Worm (Caenorhabditis elegans) whole organism, L3 larva: ENCODE data around the gene ZK616.1.

Experiments
- aly-2 ChIP-seq: fragments of 150-350 bp; optimal IDR thresholded peaks from 2 replicates; lab custom pipeline; 2014; ENCODE audit warnings: missing biosample characterization, missing genetic modification characterization
- mdl-1 ChIP-seq: fragments of 150-350 bp; optimal IDR thresholded peaks from 2 replicates; lab custom pipeline; 2014; ENCODE audit warnings: missing biosample characterization, missing genetic modification characterization
- nhr-11 ChIP-seq: fragments of 150-350 bp; optimal IDR thresholded peaks from 2 replicates; lab custom pipeline; 2014; ENCODE audit warnings: missing biosample characterization, missing genetic modification characterization
- nhr-12 ChIP-seq: fragments of 150-350 bp; optimal IDR thresholded peaks from 2 replicates; lab custom pipeline; 2014; ENCODE audit warnings: missing biosample characterization, missing genetic modification characterization
- skn-1 ChIP-seq: fragments of 150-350 bp; optimal IDR thresholded peaks from 2 replicates; lab custom pipeline; 2014; ENCODE audit warnings: missing biosample characterization, missing genetic modification characterization
- unc-62 ChIP-seq: fragments of 150-350 bp; sonication (generic microtip); optimal IDR thresholded peaks from 4 replicates; lab custom pipeline; 2014; ENCODE audit warnings: missing biosample characterization, missing genetic modification reagents, missing genetic modification characterization

DNA sequence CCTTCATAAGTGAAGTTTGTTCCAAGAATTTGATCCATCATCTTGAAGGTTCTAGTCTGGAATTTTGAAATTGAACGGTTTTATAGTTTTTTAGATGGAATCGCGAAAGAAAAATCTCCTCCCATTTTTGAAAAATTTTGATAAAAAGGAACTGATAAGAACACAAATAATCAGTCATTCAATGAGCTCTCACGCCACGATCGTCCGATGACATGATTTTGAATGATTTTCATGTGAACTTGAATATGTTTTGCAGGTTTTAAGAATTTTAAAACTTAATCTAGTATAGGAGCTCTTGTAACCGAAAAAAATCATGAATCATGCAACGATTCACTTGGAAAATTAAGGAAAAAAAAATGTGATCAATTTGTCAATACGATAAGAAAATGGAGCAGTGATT lies 23.6 kb upstream of the ZK616.1 start, which contains the start of gene elo-5:
- no peak for TF ChIP-seq mdl-1 (tag; lab: Kevin White, UChicago)
- TF ChIP-seq aly-2 (tag; lab: Kevin White, UChicago), result no peak
- TF ChIP-seq nhr-11, result no peak
- TF ChIP-seq nhr-12 (tag; lab: Kevin White, UChicago), result no peak
- TF ChIP-seq unc-62 (GFP tag; lab: Kevin White, UChicago), result no peak
- no peak for TF ChIP-seq skn-1 (tag; lab: Kevin White, UChicago)
